Worm (Caenorhabditis elegans) whole organism, L1 larva: ENCODE data around the gene C34B4.3.

ENCODE experiments used
- ama-1 ChIP-seq: fragments of 150-350 bp; optimal IDR thresholded peaks from 2 replicates; lab custom pipeline; 2014
- fkh-10 ChIP-seq: sonication (generic microtip); optimal IDR thresholded peaks from 2 replicates; lab custom pipeline; 2017; ENCODE audit warnings: missing biosample characterization, missing genetic modification reagents, missing genetic modification characterization
- nhr-28 ChIP-seq: fragments of 150-350 bp; optimal IDR thresholded peaks from 2 replicates; lab custom pipeline; 2014; ENCODE audit warnings: missing biosample characterization, missing genetic modification characterization
- unc-62 ChIP-seq: fragments of 150-350 bp; optimal IDR thresholded peaks from 2 replicates; lab custom pipeline; 2014; ENCODE audit warnings: missing biosample characterization, missing genetic modification reagents, missing genetic modification characterization

ce11 chrV:13090130-13090770 is 19.3 kb upstream of the C34B4.3 start, which contains the start of gene C34B4.4:
- TF ChIP-seq ama-1 (lab: Kevin White, UChicago), result no peak
- TF ChIP-seq unc-62 (GFP tag; lab: Kevin White, UChicago), result no peak
- no peak for TF ChIP-seq nhr-28 (tag; lab: Kevin White, UChicago)
- TF ChIP-seq fkh-10 (GFP tag; lab: Kevin White, UChicago), result no peak
